Worm (Caenorhabditis elegans): ENCODE measurements around the gene ZK856.19.

Gene ZK856.19

ce11 chrV:10174632-10175075 lies 30.1 kb downstream of the ZK856.19 start (continued):
- 0 out of 2 replicates have a peak, but pooled peaks have one; percentile 26 for TF ChIP-seq saeg-2 (GFP tag; IDR thresholded peaks at IDR 0.05)
- TF ChIP-seq nhr-48 (tag; optimal IDR thresholded peaks at IDR 0.05), result peak; percentile 25
- TF ChIP-seq lin-38 (GFP tag; IDR thresholded peaks at IDR 0.05), result peak; percentile 47; the same call in 1 of the 2 replicates
- TF ChIP-seq unc-62 (GFP tag; optimal IDR thresholded peaks at IDR 0.05 in 1 of 2), result peak in 1 of 2 experiments; percentile 1
- TF ChIP-seq unc-62 (tag; optimal IDR thresholded peaks at IDR 0.05), result peak; percentile 33
- no peak for TF ChIP-seq dmd-9 (GFP tag; IDR thresholded peaks at IDR 0.05)
- TF ChIP-seq ztf-7 (tag; optimal IDR thresholded peaks at IDR 0.05), result no peak
- TF ChIP-seq F44E2.7 (GFP tag; IDR thresholded peaks at IDR 0.05), result no peak
- TF ChIP-seq vab-7 (GFP tag; IDR thresholded peaks at IDR 0.05), result 0 out of 2 replicates have a peak, but pooled peaks have one; percentile 33

ce11 chrV:10173653-10174052 lies 31.1 kb downstream of the ZK856.19 start, which contains the start of gene egl-3:
Gene egl-3, minus strand, starts transcription at chrV:10173753.
- TF ChIP-seq nhr-42 (GFP tag; IDR thresholded peaks at IDR 0.05) (no peak), unc-62 (GFP tag; optimal IDR thresholded peaks at IDR 0.05 in 1 of 2) (peak in 1 of 2 experiments; percentile 26), unc-62 (tag; optimal IDR thresholded peaks at IDR 0.05) (no peak)

- TF ChIP-seq mep-1 (tag; optimal IDR thresholded peaks at IDR 0.05) (peak; percentile 49), sdz-12 (GFP tag; optimal IDR thresholded peaks at IDR 0.05) (no peak), unc-62 (GFP tag; optimal IDR thresholded peaks at IDR 0.05 in 1 of 2) (no peak), unc-62 (tag; optimal IDR thresholded peaks at IDR 0.05) (no peak), lin-13 (GFP tag; optimal IDR thresholded peaks at IDR 0.05) (peak; percentile 24)
Measured at ce11 chrV:10168870-10169269, 35.8 kb downstream of the ZK856.19 start.

ce11 chrV:10166368-10166767 lies 38.3 kb downstream of the ZK856.19 start, which contains the start of gene C51E3.6:
Gene C51E3.6, minus strand, starts transcription at chrV:10166468.
- no peak for TF ChIP-seq snpc-1.2 (GFP tag; IDR thresholded peaks at IDR 0.05)
- TF ChIP-seq hmg-1.1 (GFP tag; IDR thresholded peaks at IDR 0.05), result no peak
- TF ChIP-seq aha-1 (tag), result no peak
- TF ChIP-seq mdl-1 (tag; optimal IDR thresholded peaks at IDR 0.05), result no peak
- TF ChIP-seq ztf-11 (tag; optimal IDR thresholded peaks at IDR 0.05), result no peak

ce11 chrV:10160954-10161353 lies 43.8 kb downstream of the ZK856.19 start, which contains the start of gene C51E3.10:
Gene C51E3.10, minus strand, starts transcription at chrV:10161134.
- TF ChIP-seq nhr-42 (GFP tag; IDR thresholded peaks at IDR 0.05) (0 out of 2 replicates have a peak, but pooled peaks have one; percentile 50), nhr-77 (tag; optimal IDR thresholded peaks at IDR 0.05) (peak; percentile 35), aha-1 (tag) (peak; percentile 73), spr-3 (GFP tag; optimal IDR thresholded peaks at IDR 0.05) (no peak), dmd-6 (GFP tag; IDR thresholded peaks at IDR 0.05) (peak; percentile 95), lin-39 (tag; optimal IDR thresholded peaks at IDR 0.05) (no peak), hif-1 (tag; optimal IDR thresholded peaks at IDR 0.05) (no peak), mxl-3 (GFP tag; optimal IDR thresholded peaks at IDR 0.05) (peak; percentile 76), hlh-11 (tag; optimal IDR thresholded peaks at IDR 0.05) (peak; percentile 80), Y105C5A.15 (GFP tag; IDR thresholded peaks at IDR 0.05) (no peak), unc-62 (GFP tag; optimal IDR thresholded peaks at IDR 0.05 in 1 of 2) (peak in 1 of 2 experiments; percentile 89), unc-62 (tag; optimal IDR thresholded peaks at IDR 0.05) (no peak), nhr-11 (tag; optimal IDR thresholded peaks at IDR 0.05) (no peak), lsy-2 (tag; optimal IDR thresholded peaks at IDR 0.05) (peak in 1 of 2 experiments; percentile 32), lin-1 (GFP tag; IDR thresholded peaks at IDR 0.05) (peak; percentile 71; the same call in 1 of the 2 replicates), lir-3 (tag; optimal IDR thresholded peaks at IDR 0.05) (no peak), nhr-48 (tag; optimal IDR thresholded peaks at IDR 0.05) (peak; percentile 18), T20F7.1 (GFP tag; optimal IDR thresholded peaks at IDR 0.05) (no peak), daf-16 (GFP tag; optimal IDR thresholded peaks at IDR 0.05) (no peak), daf-16 (tag; optimal IDR thresholded peaks at IDR 0.05) (peak; percentile 66), dpl-1 (GFP tag; optimal IDR thresholded peaks at IDR 0.05) (no peak), fos-1 (tag; optimal IDR thresholded peaks at IDR 0.05) (no peak), mdt-29 (GFP tag; IDR thresholded peaks at IDR 0.05) (0 out of 2 replicates have a peak, but pooled peaks have one; percentile 32), nhr-6 (tag; optimal IDR thresholded peaks at IDR 0.05) (no peak), dve-1 (tag; optimal IDR thresholded peaks at IDR 0.05; ENCODE audit: insufficient read depth) (peak; percentile 70), lin-13 (GFP tag; optimal IDR thresholded peaks at IDR 0.05) (peak; percentile 16), nhr-28 (tag; optimal IDR thresholded peaks at IDR 0.05) (peak; percentile 88), jun-1 (tag; optimal IDR thresholded peaks at IDR 0.05) (no peak), hlh-30 (tag; optimal IDR thresholded peaks at IDR 0.05; ENCODE audit: insufficient read depth) (peak; percentile 68), nhr-25 (tag; optimal IDR thresholded peaks at IDR 0.05; ENCODE audit: borderline replicate concordance, insufficient read depth) (no peak), ztf-11 (tag; optimal IDR thresholded peaks at IDR 0.05) (no peak), mdl-1 (tag; optimal IDR thresholded peaks at IDR 0.05) (peak in 1 of 2 experiments; percentile 77)

Measured in whole organism, L4 larva.